Worm (Caenorhabditis elegans) whole organism, L4 larva: ENCODE data around the gene rpl-25.1.
A peak's percentile ranks its signal among the peaks of the same experiment; 100 is the strongest.

Experiments
- F10B5.3 ChIP-seq: sonication (generic microtip); optimal IDR thresholded peaks from 2 replicates; lab custom pipeline; 2016; ENCODE audit warnings: mild to moderate bottlenecking, missing genetic modification characterization, missing compliant biosample characterization
- ceh-28 ChIP-seq: fragments of 150-350 bp; optimal IDR thresholded peaks from 2 replicates; lab custom pipeline; 2014; ENCODE audit warnings: missing biosample characterization, missing genetic modification reagents, missing genetic modification characterization
- ceh-82 ChIP-seq: sonication (generic microtip); optimal IDR thresholded peaks from 2 replicates; lab custom pipeline; 2017; ENCODE audit warnings: missing biosample characterization, missing genetic modification characterization
- daf-12 ChIP-seq: fragments of 150-350 bp; optimal IDR thresholded peaks from 2 replicates; lab custom pipeline; 2014; ENCODE audit warnings: missing biosample characterization, missing genetic modification reagents, missing genetic modification characterization
- fkh-10 ChIP-seq: fragments of 150-350 bp; optimal IDR thresholded peaks from 2 replicates; lab custom pipeline; 2014; ENCODE audit warnings: missing biosample characterization, missing genetic modification reagents, missing genetic modification characterization
- jun-1 ChIP-seq: fragments of 150-350 bp; optimal IDR thresholded peaks from 2 replicates; lab custom pipeline; 2014; ENCODE audit warnings: missing biosample characterization, missing genetic modification reagents, missing genetic modification characterization
- mep-1 ChIP-seq: fragments of 150-350 bp; sonication (generic microtip); optimal IDR thresholded peaks from 3 replicates; lab custom pipeline; 2014; ENCODE audit warnings: missing biosample characterization, missing genetic modification characterization
- nhr-11 ChIP-seq: fragments of 150-350 bp; optimal IDR thresholded peaks from 2 replicates; lab custom pipeline; 2014; ENCODE audit warnings: missing biosample characterization, missing genetic modification characterization
- nhr-237 ChIP-seq: sonication (generic microtip); optimal IDR thresholded peaks from 2 replicates; lab custom pipeline; 2017; ENCODE audit warnings: missing biosample characterization, missing genetic modification characterization
- pqm-1 ChIP-seq: sonication (generic microtip); optimal IDR thresholded peaks from 2 replicates; lab custom pipeline; 2017; ENCODE audit warnings: missing biosample characterization, missing genetic modification characterization
- snpc-4 ChIP-seq: fragments of 150-350 bp; optimal IDR thresholded peaks from 2 replicates; lab custom pipeline; 2014; ENCODE audit warnings: missing biosample characterization, missing genetic modification characterization
- spr-1 ChIP-seq: sonication (generic microtip); optimal IDR thresholded peaks from 2 replicates; lab custom pipeline; 2016; ENCODE audit warnings: mild to moderate bottlenecking, missing genetic modification characterization, missing compliant biosample characterization

ce11 chrX:4706755-4707226, 8.2 kb upstream of the rpl-25.1 start, which contains the start of gene dhhc-10:
- TF ChIP-seq ceh-82: no peak
- TF ChIP-seq jun-1: no peak
- no peak for TF ChIP-seq daf-12 (tag; lab: Kevin White, UChicago)
- TF ChIP-seq mep-1 (tag; lab: Kevin White, UChicago): peak; percentile 67
- TF ChIP-seq ceh-28 (tag; lab: Kevin White, UChicago): no peak
- no peak for TF ChIP-seq nhr-237 (tag; lab: Kevin White, UChicago)
- TF ChIP-seq pqm-1 (tag; lab: Kevin White, UChicago): peak; percentile 84
- TF ChIP-seq snpc-4 (tag; lab: Kevin White, UChicago): no peak
- TF ChIP-seq nhr-11 (tag; lab: Kevin White, UChicago): no peak
- TF ChIP-seq fkh-10 (GFP tag; lab: Kevin White, UChicago): no peak
- TF ChIP-seq spr-1 (tag; lab: Kevin White, UChicago): no peak
- no peak for TF ChIP-seq F10B5.3 (tag; lab: Kevin White, UChicago)
